Worm (Caenorhabditis elegans): ENCODE measurements around the gene mom-1.

DNA sequence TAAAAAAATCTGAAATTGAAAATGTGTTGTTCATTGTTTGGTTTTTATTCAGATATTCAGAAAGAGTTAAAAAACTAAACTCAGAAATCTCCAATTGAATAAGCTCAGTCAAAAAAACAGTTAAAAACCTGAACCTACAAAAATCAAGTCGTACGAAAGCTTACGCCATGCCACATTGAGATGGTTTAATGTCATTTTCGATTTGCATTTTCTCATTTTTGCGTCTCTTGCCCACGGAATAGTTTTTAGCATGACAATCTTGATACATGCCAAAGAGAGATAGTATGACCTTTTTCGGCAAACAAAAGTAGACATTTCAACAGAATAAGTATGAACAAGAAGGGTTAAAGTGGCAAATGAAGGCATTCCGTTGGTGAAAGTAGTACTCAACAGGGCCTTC lies 11.9 kb upstream of the mom-1 start:
- TF ChIP-seq aly-2 (tag; optimal IDR thresholded peaks at IDR 0.05) (no peak), tag-97 (GFP tag; IDR thresholded peaks at IDR 0.05) (no peak), Y105C5A.15 (GFP tag; IDR thresholded peaks at IDR 0.05) (no peak), nhr-237 (tag; optimal IDR thresholded peaks at IDR 0.05) (no peak)

All from whole organism, L4 larva.